Worm (Caenorhabditis elegans): ENCODE measurements around the gene fmo-4.

fmo-4 gene

ce11 chrV:13606651-13607242 is at the start of gene fmo-4:
Gene fmo-4, minus strand, starts transcription at chrV:13606701.
- no peak for TF ChIP-seq him-1 (tag; optimal IDR thresholded peaks at IDR 0.05)

- TF ChIP-seq him-1 (tag; optimal IDR thresholded peaks at IDR 0.05) (peak; percentile 48), dao-5 (tag; optimal IDR thresholded peaks at IDR 0.05) (no peak)
Measured at ce11 chrV:13655202-13655764, 48.8 kb upstream of the fmo-4 start.

ce11 chrV:13654394-13654792 is 47.9 kb upstream of the fmo-4 start:
- no peak for TF ChIP-seq dao-5 (tag; optimal IDR thresholded peaks at IDR 0.05)
- no peak for TF ChIP-seq W03F9.2 (tag; optimal IDR thresholded peaks at IDR 0.05)
- TF ChIP-seq him-1 (tag; optimal IDR thresholded peaks at IDR 0.05), result no peak

ce11 chrV:13653713-13654393 is 47.4 kb upstream of the fmo-4 start, which contains the start of gene lpin-1:
Gene lpin-1, minus strand, starts transcription at chrV:13654129.
- TF ChIP-seq him-1 (tag; optimal IDR thresholded peaks at IDR 0.05), result no peak
- TF ChIP-seq dao-5 (tag; optimal IDR thresholded peaks at IDR 0.05), result no peak
- no peak for TF ChIP-seq W03F9.2 (tag; optimal IDR thresholded peaks at IDR 0.05)

ce11 chrV:13652322-13652721 is 45.8 kb upstream of the fmo-4 start:
- no peak for TF ChIP-seq dao-5 (tag; optimal IDR thresholded peaks at IDR 0.05)
- TF ChIP-seq W03F9.2 (tag; optimal IDR thresholded peaks at IDR 0.05), result no peak
- TF ChIP-seq him-1 (tag; optimal IDR thresholded peaks at IDR 0.05), result no peak

ce11 chrV:13650800-13651199 is 44.3 kb upstream of the fmo-4 start:
- TF ChIP-seq him-1 (tag; optimal IDR thresholded peaks at IDR 0.05) (no peak), W03F9.2 (tag; optimal IDR thresholded peaks at IDR 0.05) (no peak), dao-5 (tag; optimal IDR thresholded peaks at IDR 0.05) (no peak)

- TF ChIP-seq dao-5 (tag; optimal IDR thresholded peaks at IDR 0.05), result peak; percentile 7
- TF ChIP-seq W03F9.2 (tag; optimal IDR thresholded peaks at IDR 0.05), result no peak
Measured at ce11 chrV:13649730-13650349, 43.3 kb upstream of the fmo-4 start, which contains the start of gene H37A05.4. Gene H37A05.4, minus strand, starts transcription at chrV:13649780.

ce11 chrV:13647617-13648016 is 41.1 kb upstream of the fmo-4 start:
- TF ChIP-seq W03F9.2 (tag; optimal IDR thresholded peaks at IDR 0.05), result no peak
- no peak for TF ChIP-seq dao-5 (tag; optimal IDR thresholded peaks at IDR 0.05)
- TF ChIP-seq him-1 (tag; optimal IDR thresholded peaks at IDR 0.05), result no peak

- TF ChIP-seq W03F9.2 (tag; optimal IDR thresholded peaks at IDR 0.05) (no peak), him-1 (tag; optimal IDR thresholded peaks at IDR 0.05) (no peak), dao-5 (tag; optimal IDR thresholded peaks at IDR 0.05) (no peak)
Measured at ce11 chrV:13647185-13647584, 40.7 kb upstream of the fmo-4 start.

ce11 chrV:13645848-13646578 is 39.5 kb upstream of the fmo-4 start:
- TF ChIP-seq dao-5 (tag; optimal IDR thresholded peaks at IDR 0.05) (no peak), W03F9.2 (tag; optimal IDR thresholded peaks at IDR 0.05) (no peak), him-1 (tag; optimal IDR thresholded peaks at IDR 0.05) (no peak)

- TF ChIP-seq W03F9.2 (tag; optimal IDR thresholded peaks at IDR 0.05) (no peak), him-1 (tag; optimal IDR thresholded peaks at IDR 0.05) (no peak)
Measured at ce11 chrV:13638040-13638439, 31.5 kb upstream of the fmo-4 start.

- no peak for TF ChIP-seq W03F9.2 (tag; optimal IDR thresholded peaks at IDR 0.05)
- no peak for TF ChIP-seq dao-5 (tag; optimal IDR thresholded peaks at IDR 0.05)
- TF ChIP-seq him-1 (tag; optimal IDR thresholded peaks at IDR 0.05), result no peak
Measured at ce11 chrV:13636411-13636810, 29.9 kb upstream of the fmo-4 start.

- TF ChIP-seq W03F9.2 (tag; optimal IDR thresholded peaks at IDR 0.05) (no peak), him-1 (tag; optimal IDR thresholded peaks at IDR 0.05) (no peak), dao-5 (tag; optimal IDR thresholded peaks at IDR 0.05) (no peak)
Measured at ce11 chrV:13634149-13634548, 27.6 kb upstream of the fmo-4 start, which contains the start of gene H37A05.2. Gene H37A05.2, minus strand, starts transcription at chrV:13634249.
